Worm (Caenorhabditis elegans) whole organism, L1 larva: ENCODE results near the gene K02E10.7.

Source experiments
- alr-1 ChIP-seq: fragments of 200-800 bp; sonication (Bioruptor generic); optimal IDR thresholded peaks from 2 replicates; lab custom pipeline; 2018; ENCODE audit warnings: borderline replicate concordance, mild to moderate bottlenecking, missing genetic modification characterization, missing compliant biosample characterization
- blmp-1 ChIP-seq: fragments of 150-350 bp; optimal IDR thresholded peaks from 2 replicates; lab custom pipeline; 2014; ENCODE audit warnings: missing biosample characterization, missing genetic modification characterization
- nhr-11 ChIP-seq: fragments of 150-350 bp; optimal IDR thresholded peaks from 2 replicates; lab custom pipeline; 2014; ENCODE audit warnings: missing biosample characterization, missing genetic modification characterization
- nhr-20 ChIP-seq: sonication (generic microtip); optimal IDR thresholded peaks from 2 replicates; lab custom pipeline; 2016; ENCODE audit warnings: mild to moderate bottlenecking, missing genetic modification characterization, missing compliant biosample characterization
- pqm-1 ChIP-seq: sonication (generic microtip); optimal IDR thresholded peaks from 3 replicates; lab custom pipeline; 2017; ENCODE audit warnings: missing biosample characterization, missing genetic modification characterization
- skn-1 ChIP-seq: fragments of 150-350 bp; optimal IDR thresholded peaks from 2 replicates; lab custom pipeline; 2014; ENCODE audit warnings: missing biosample characterization, missing genetic modification characterization
- unc-130 ChIP-seq: fragments of 150-350 bp; optimal IDR thresholded peaks from 2 replicates; lab custom pipeline; 2017; ENCODE audit warnings: missing biosample characterization, missing genetic modification characterization, inconsistent platforms
- zag-1 ChIP-seq: fragments of 150-350 bp; optimal IDR thresholded peaks from 2 replicates; lab custom pipeline; 2014; ENCODE audit warnings: missing biosample characterization, missing genetic modification characterization

- TF ChIP-seq alr-1 (tag; lab: Kevin White, UChicago) (no peak), nhr-20 (tag; lab: Kevin White, UChicago) (no peak), unc-130 (tag; lab: Kevin White, UChicago) (no peak), nhr-11 (no peak), zag-1 (tag; lab: Kevin White, UChicago) (no peak), pqm-1 (tag; lab: Kevin White, UChicago) (no peak), blmp-1 (tag; lab: Kevin White, UChicago) (no peak), skn-1 (no peak)
Measured at ce11 chrX:2475873-2476272, 32.5 kb downstream of the K02E10.7 start, which contains the start of gene R04B3.3.
